Fruit fly (Drosophila melanogaster) Kc167 (cell line): Measurements from ENCODE around the gene Trx2.

ENCODE experiments used
- Myc ChIP-seq: fragments of >200 bp; optimal IDR thresholded peaks from 2 replicates; lab custom pipeline; 2017; ENCODE audit warnings: missing external identifiers
- Sin3A ChIP-seq: fragments of >200 bp; optimal IDR thresholded peaks from 2 replicates; lab custom pipeline; 2018; ENCODE audit warnings: missing external identifiers
- h ChIP-seq: fragments of >200 bp; optimal IDR thresholded peaks from 3 replicates; lab custom pipeline; 2018; ENCODE audit warnings: missing external identifiers
- insv ChIP-seq: fragments of >200 bp; optimal IDR thresholded peaks from 3 replicates; lab custom pipeline; 2018; ENCODE audit warnings: missing external identifiers
- psq ChIP-seq: fragments of >200 bp; optimal IDR thresholded peaks from 2 replicates; lab custom pipeline; 2017; ENCODE audit warnings: missing external identifiers
- ttk ChIP-seq: sonication (Bioruptor generic); optimal IDR thresholded peaks from 2 replicates; lab custom pipeline; 2017; ENCODE audit warnings: missing external identifiers

Gene Trx2

DNA sequence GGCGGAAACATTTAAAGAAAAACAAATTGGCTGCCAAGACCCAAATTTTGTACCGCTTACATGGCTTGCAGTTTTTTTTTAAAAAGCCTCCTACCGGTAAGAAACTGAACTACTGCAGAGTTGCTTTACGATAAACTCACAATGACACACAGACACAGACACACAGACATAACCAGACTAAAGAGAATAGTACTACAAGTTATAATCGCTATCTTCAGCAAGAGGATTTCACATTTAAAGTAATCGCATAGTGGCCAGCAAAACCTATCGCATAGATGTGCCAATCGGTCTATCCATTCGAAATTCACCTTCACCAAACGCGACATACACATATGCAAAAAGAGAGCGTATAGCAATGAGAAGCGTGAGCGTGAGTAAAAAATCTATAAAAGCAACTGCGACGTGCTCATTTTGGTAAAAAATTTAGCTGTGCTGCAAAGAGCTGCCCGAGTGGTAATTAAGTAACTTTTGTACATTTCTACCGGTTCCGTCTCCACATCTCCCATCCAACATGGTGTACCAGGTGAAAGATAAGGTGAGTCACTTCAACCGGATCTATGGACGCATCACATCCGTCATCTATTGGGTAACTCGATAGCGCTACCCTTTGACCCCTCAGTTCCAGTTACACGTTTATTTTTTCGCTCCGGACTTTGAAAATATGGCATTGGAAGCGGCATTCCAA is at the start of gene Trx2:
Gene Trx2, plus strand, starts transcription at position 161 of the 685 bp plus-strand sequence.
- TF ChIP-seq Sin3A (lab: Kevin White, UChicago) = no peak
- TF ChIP-seq h (lab: Kevin White, UChicago) = no peak
- TF ChIP-seq insv (lab: Kevin White, UChicago) = no peak
- TF ChIP-seq ttk (lab: Kevin White, UChicago) = no peak
- no peak for TF ChIP-seq psq
- TF ChIP-seq Myc (lab: Kevin White, UChicago) = no peak

DNA sequence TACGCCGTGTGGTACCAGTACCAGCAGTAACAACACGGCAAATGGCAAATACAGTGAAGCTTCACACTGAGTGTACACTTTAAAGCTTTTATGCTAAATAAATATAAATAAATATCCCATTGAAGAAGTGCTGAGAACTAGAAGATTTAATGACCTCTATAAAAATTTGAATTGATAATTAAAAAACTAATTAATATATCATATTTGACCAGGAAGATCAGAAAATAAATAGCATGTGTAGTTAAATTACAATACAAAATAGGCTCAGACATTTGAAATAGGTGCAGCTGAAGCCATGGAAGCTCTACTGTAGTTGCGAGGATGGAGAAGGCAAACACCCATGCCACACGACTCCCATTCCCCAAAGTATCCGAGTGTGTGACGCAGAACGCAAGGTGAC is 48.4 kb upstream of the Trx2 start:
- TF ChIP-seq psq = no peak
- no peak for TF ChIP-seq Myc (lab: Kevin White, UChicago)
- TF ChIP-seq Sin3A (lab: Kevin White, UChicago) = no peak
- TF ChIP-seq ttk (lab: Kevin White, UChicago) = no peak
- no peak for TF ChIP-seq h (lab: Kevin White, UChicago)
- no peak for TF ChIP-seq insv (lab: Kevin White, UChicago)

- TF ChIP-seq Myc (lab: Kevin White, UChicago) (no peak), psq (no peak), Sin3A (lab: Kevin White, UChicago) (no peak), ttk (lab: Kevin White, UChicago) (no peak), insv (lab: Kevin White, UChicago) (no peak), h (lab: Kevin White, UChicago) (no peak)
Measured at dm6 chr2L:9565387-9565786, 47.6 kb upstream of the Trx2 start, which contains the start of gene CG46468. Gene CG46468 (minus strand): TSS chr2L:9565438.

dm6 chr2L:9566656-9567055 is 46.3 kb upstream of the Trx2 start, which contains the start of gene jp:
Gene jp (minus strand): TSS chr2L:9566750.
- TF ChIP-seq psq (no peak), ttk (lab: Kevin White, UChicago) (no peak), h (lab: Kevin White, UChicago) (no peak), insv (lab: Kevin White, UChicago) (no peak)

DNA sequence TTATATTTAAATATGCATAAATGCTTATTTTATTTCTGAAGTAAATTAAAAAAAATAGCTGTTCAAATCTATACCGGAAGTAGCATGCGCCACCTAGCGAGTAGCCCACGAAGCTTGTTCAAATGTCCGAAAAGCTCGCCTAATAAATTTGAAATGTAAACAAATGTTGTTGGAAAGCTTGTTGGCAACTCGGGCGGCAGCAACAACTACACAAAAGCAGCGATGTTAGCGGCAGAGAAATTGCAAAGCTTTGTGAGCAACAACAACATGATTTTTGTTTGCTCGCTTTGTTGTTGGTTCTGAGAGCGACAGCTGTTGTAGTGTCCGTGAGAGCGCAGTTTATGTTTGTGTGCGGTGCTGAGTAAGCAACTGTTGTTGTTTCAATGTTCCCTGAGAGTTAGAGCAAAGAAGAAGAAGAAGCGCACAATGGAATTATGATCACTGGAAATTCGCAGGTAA is 45.5 kb upstream of the Trx2 start:
- TF ChIP-seq Sin3A (lab: Kevin White, UChicago) (no peak), insv (lab: Kevin White, UChicago) (no peak), ttk (lab: Kevin White, UChicago) (no peak), h (lab: Kevin White, UChicago) (no peak), psq (no peak), Myc (lab: Kevin White, UChicago) (no peak)

DNA sequence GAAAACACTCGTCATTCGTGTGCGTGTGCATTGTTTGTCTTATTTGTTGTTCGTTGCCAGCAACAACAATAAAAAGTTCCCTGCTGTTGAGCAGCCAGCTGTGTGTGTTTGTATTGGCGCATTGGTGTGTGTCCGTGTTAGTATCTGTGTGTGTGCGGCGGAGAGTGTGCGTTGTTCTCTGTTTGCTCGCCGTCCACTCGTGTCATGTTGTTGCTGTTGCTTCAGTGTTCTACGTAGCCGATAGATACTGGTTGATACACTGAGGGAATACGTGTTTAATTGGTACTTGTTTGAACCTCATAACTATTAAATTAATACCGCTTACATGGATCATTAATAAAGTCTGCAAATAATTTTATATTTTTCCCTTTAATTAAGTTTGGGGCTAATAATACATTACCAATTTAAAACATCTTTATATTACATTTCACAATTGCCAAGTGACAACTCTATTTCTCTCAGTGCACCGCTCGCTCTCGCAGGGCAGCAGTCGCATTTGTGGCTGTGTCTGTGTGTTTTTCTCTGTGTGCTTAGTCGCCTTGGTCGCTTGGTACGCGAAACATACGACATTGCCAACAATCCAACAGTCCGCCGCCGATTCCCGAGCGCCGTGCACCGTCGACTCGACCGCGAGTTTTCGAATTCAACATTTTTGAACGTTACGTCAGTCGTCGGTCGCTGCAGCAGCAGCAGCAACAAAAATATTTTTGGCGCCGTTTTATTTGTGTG is 44.4 kb upstream of the Trx2 start, which contains the start of gene brwl:
Gene brwl, plus strand, starts transcription at position 531 of the 729 bp plus-strand sequence.
- TF ChIP-seq ttk (lab: Kevin White, UChicago) (no peak), Sin3A (lab: Kevin White, UChicago) (no peak), psq (no peak), Myc (lab: Kevin White, UChicago) (no peak), h (lab: Kevin White, UChicago) (no peak), insv (lab: Kevin White, UChicago) (no peak)

DNA sequence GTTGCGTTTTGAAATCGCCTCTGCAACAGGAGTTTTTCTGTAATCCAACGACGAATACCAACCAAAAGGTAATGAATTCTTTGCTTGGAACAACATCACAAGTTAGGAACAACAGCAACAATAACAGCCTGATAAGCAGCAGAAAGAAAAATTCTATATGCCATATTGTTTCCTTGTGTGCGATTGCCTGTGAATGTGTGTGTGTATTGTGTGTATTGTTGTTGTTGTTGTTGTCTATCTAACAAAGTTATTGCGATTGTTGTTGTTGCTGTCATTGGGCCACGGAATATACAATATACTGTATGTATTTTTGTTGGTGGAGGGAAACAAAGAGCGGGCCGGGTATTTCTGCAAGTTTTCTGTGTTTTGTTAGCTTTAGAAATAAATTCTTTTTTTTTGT is 43.8 kb upstream of the Trx2 start:
- TF ChIP-seq psq = no peak
- TF ChIP-seq Myc (lab: Kevin White, UChicago) = no peak
- TF ChIP-seq ttk (lab: Kevin White, UChicago) = no peak
- TF ChIP-seq insv (lab: Kevin White, UChicago) = no peak
- no peak for TF ChIP-seq Sin3A (lab: Kevin White, UChicago)
- no peak for TF ChIP-seq h (lab: Kevin White, UChicago)

DNA sequence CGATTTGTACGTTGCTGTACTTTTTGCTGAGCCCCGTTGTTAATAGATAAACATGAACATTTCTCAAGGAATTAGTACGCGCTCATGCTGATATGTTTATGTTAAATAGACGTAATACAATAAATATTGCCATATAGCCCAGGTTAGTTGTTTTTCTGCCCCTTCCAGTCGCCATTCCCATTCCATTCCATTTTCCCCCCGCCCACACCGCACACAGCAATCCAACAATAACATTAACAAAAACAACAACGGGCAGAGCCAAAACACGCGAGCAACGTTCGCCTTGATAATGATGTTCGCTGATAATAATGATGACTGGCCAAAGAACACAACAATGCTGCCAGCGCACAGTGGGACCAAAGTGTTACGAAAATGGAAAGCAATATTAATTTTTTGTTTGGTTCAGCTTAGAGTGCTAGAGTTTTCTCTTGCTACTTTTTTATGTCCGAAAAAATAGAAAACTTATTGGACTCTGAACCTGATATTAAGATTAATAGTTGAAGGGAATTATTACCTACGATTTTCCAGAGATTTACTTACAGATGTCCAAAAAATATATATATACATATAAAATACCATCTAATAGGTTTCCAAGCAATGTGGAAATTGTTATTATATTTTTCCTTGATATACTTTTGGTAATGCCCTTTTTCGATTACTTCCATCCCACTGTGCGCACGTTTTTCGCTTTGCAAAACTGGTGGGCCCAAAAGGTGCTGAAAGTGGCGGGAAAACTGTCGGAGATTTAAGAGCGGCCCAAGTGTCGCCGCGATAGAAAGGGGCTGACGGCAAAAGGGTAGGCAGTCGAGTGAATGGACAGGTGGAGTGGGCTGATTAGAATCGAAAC is 43.2 kb upstream of the Trx2 start:
- TF ChIP-seq psq (no peak), Myc (lab: Kevin White, UChicago) (no peak), Sin3A (lab: Kevin White, UChicago) (no peak), ttk (lab: Kevin White, UChicago) (no peak), insv (lab: Kevin White, UChicago) (no peak), h (lab: Kevin White, UChicago) (no peak)

DNA sequence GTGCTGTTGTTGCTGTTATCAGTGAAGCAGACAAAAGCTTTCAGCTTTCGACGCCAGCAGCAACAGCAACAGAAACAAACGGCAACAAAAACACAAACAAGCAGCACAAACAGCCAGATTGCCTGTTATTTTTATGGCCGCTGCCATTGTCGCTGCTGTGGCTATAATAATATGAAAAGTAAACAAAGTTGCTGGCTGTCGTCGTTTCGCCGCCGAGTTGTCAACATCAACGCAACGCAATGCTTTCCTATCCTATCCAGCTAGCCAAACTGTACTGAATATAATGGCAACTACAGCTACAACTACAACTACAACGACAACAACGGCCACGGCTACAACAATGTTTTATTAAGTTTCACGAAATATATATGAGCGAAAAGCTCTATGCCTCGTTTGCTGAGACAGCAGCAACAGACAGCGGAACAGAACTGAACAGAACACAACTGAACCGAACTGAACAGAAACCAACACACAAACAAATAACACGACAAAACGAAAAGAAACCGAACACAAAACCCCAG is 42.2 kb upstream of the Trx2 start:
- TF ChIP-seq Myc (lab: Kevin White, UChicago) (no peak), ttk (lab: Kevin White, UChicago) (no peak), h (lab: Kevin White, UChicago) (no peak), psq (no peak), Sin3A (lab: Kevin White, UChicago) (no peak), insv (lab: Kevin White, UChicago) (no peak)

- TF ChIP-seq insv (lab: Kevin White, UChicago) (no peak), Myc (lab: Kevin White, UChicago) (no peak), ttk (lab: Kevin White, UChicago) (no peak), Sin3A (lab: Kevin White, UChicago) (no peak), h (lab: Kevin White, UChicago) (no peak)
Measured at dm6 chr2L:9576269-9576933, 36.6 kb upstream of the Trx2 start, which contains the start of gene Mtpalpha. Gene Mtpalpha (minus strand): TSS chr2L:9576769.
